Worm (Caenorhabditis elegans): ENCODE data around the gene Y69A2AR.31.

Gene Y69A2AR.31

DNA sequence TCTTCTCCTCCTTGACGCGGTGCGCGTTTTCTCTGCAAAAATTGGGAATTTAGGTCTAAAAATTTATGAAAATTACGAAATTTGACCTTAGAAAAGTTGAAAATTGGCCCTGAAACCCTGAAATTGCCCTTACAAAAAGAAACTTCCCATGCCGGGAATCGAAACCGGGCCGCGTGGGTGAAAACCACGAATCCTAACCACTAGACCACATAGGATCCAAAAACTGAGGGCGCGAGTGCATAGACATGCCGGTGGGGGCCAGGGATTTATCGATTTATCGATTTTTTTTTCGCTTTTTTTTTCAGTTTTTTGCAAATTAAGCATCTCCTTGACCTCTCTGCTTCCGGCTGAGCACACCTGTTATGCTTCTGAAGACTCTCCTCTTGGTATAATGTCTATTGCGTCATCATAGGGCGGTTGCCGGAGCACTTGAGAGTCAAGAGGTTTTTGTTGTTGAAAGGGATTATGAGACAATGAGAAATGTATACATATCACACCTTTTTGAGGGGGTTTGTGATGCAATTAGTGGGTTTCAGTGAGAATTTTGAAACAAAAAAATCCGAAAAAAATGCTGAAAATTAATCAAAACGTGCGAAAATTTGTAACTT lies 24.0 kb downstream of the Y69A2AR.31 start:
- peak; percentile 41 to 50 for TF ChIP-seq lsy-2 (tag; optimal IDR thresholded peaks at IDR 0.05)
- peak; percentile 17 for TF ChIP-seq crh-2 (tag; optimal IDR thresholded peaks at IDR 0.05)
- peak; percentile 1 for TF ChIP-seq lin-13 (GFP tag; optimal IDR thresholded peaks at IDR 0.05)
- peak; percentile 46 for TF ChIP-seq gmeb-1 (tag; optimal IDR thresholded peaks at IDR 0.05)
- TF ChIP-seq ztf-4 (tag; optimal IDR thresholded peaks at IDR 0.05) = no peak
- no peak for TF ChIP-seq ceh-82 (tag; optimal IDR thresholded peaks at IDR 0.05)
- peak; percentile 18 for TF ChIP-seq F13H6.1 (tag; optimal IDR thresholded peaks at IDR 0.05)
- peak; percentile 16 for TF ChIP-seq sma-9 (GFP tag; optimal IDR thresholded peaks at IDR 0.05)
- no peak for TF ChIP-seq sma-9 (tag; optimal IDR thresholded peaks at IDR 0.05)
- TF ChIP-seq unc-55 (GFP tag; optimal IDR thresholded peaks at IDR 0.05) = peak; percentile 33
- TF ChIP-seq Y55F3AM.14 (GFP tag; optimal IDR thresholded peaks at IDR 0.05) = no peak
- peak; percentile 4 for TF ChIP-seq C34F6.9 (tag; optimal IDR thresholded peaks at IDR 0.05)
- peak; percentile 45 for TF ChIP-seq nhr-129 (tag; optimal IDR thresholded peaks at IDR 0.05)
- peak; percentile 23 for TF ChIP-seq sma-3 (GFP tag; optimal IDR thresholded peaks at IDR 0.05)
- peak; percentile 22 for TF ChIP-seq lin-11 (tag; optimal IDR thresholded peaks at IDR 0.05)

DNA sequence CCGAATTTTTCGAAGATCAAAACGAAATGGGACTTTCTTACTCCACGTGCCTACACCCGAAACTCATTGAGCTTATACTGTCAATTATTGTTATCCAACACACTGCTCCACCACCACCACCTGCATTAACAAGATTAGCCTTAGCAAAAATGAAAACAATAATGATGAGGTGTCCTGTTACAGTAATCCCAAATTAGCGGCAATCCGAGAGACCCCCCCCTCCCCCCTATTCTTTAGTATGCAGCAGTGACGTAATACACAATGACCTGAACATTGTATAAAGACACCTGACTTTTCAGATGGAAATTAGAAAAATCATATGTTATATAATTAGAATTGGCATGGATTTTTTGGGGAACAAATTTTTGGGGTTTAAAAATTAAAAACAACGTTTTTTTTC lies 28.8 kb downstream of the Y69A2AR.31 start:
- TF ChIP-seq lsy-2 (tag; optimal IDR thresholded peaks at IDR 0.05) (no peak), ztf-4 (tag; optimal IDR thresholded peaks at IDR 0.05) (no peak), gmeb-1 (tag; optimal IDR thresholded peaks at IDR 0.05) (no peak), mdl-1 (tag; optimal IDR thresholded peaks at IDR 0.05) (no peak), ztf-1 (GFP tag; conservative IDR thresholded peaks at IDR 0.05) (no peak), lin-13 (GFP tag; optimal IDR thresholded peaks at IDR 0.05) (no peak), C34F6.9 (tag; optimal IDR thresholded peaks at IDR 0.05) (no peak), unc-39 (tag; optimal IDR thresholded peaks at IDR 0.05) (no peak), peb-1 (tag; optimal IDR thresholded peaks at IDR 0.05) (no peak), sem-4 (tag; optimal IDR thresholded peaks at IDR 0.05) (no peak), sma-9 (GFP tag; optimal IDR thresholded peaks at IDR 0.05) (no peak), sma-9 (tag; optimal IDR thresholded peaks at IDR 0.05) (no peak), nhr-25 (tag; optimal IDR thresholded peaks at IDR 0.05) (no peak), zag-1 (tag; optimal IDR thresholded peaks at IDR 0.05) (no peak), blmp-1 (tag; optimal IDR thresholded peaks at IDR 0.05; ENCODE audit: insufficient read depth) (no peak), lin-39 (tag; optimal IDR thresholded peaks at IDR 0.05) (no peak), elt-3 (tag; optimal IDR thresholded peaks at IDR 0.05) (no peak)

DNA sequence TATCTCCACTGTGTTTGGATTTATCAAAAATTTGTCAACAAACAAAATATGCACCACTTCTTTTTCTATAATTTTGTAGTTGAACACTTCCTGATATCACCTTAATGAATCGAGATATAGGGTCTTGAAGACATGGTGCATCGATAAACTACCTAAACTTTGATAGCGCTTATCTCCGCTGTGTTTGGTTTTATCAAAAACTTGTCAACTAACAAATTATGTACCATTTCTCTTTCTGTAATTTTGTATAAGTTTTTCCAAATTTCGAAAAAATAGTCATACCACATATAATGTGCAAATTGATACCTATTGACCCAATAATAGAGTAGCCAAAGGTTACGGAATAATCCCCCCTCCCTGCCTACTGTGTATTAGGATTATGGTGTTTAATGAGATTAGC lies 33.7 kb downstream of the Y69A2AR.31 start:
- TF ChIP-seq F13H6.1 (tag; optimal IDR thresholded peaks at IDR 0.05) (no peak), mbf-1 (tag; optimal IDR thresholded peaks at IDR 0.05) (no peak), mab-5 (tag; optimal IDR thresholded peaks at IDR 0.05) (no peak), elt-1 (tag; optimal IDR thresholded peaks at IDR 0.05) (no peak), gmeb-1 (tag; optimal IDR thresholded peaks at IDR 0.05) (no peak), nhr-12 (tag; optimal IDR thresholded peaks at IDR 0.05) (no peak), nhr-23 (tag; optimal IDR thresholded peaks at IDR 0.05) (no peak)

DNA sequence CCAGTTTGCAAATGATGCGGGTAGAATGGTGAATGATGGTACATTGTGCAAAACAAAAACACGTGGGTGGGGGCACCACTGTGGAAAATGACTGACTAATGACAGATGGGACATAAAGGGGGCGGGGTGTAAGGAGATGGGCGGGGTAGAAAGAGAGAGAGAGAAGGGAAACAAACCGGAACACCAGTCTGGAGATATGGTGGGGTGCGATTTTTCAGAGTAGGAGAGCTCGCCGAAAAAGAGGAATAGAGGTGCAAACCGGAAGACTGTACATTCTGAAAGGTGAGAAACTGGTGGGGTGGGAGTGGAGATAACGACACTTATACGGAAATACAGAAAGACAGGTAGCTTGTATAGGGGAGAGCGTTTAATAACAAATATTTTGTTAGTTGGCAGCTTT lies 35.6 kb downstream of the Y69A2AR.31 start, which contains the start of gene ngn-1:
Gene ngn-1, minus strand, starts transcription at position 101 of the 400 bp plus-strand sequence.
- no peak for TF ChIP-seq aly-2 (tag; optimal IDR thresholded peaks at IDR 0.05)
- TF ChIP-seq gmeb-1 (tag; optimal IDR thresholded peaks at IDR 0.05) = no peak
- no peak for TF ChIP-seq fos-1 (tag; optimal IDR thresholded peaks at IDR 0.05)
- TF ChIP-seq lin-13 (GFP tag; optimal IDR thresholded peaks at IDR 0.05) = no peak
- TF ChIP-seq R02D3.7 (tag; optimal IDR thresholded peaks at IDR 0.05) = no peak
- no peak for TF ChIP-seq lsy-2 (tag; optimal IDR thresholded peaks at IDR 0.05)
- no peak for TF ChIP-seq crh-2 (tag; optimal IDR thresholded peaks at IDR 0.05)
- TF ChIP-seq ama-1 (optimal IDR thresholded peaks at IDR 0.05) = no peak
- TF ChIP-seq nhr-12 (tag; optimal IDR thresholded peaks at IDR 0.05) = no peak
- TF ChIP-seq ztf-1 (GFP tag; conservative IDR thresholded peaks at IDR 0.05) = no peak
- TF ChIP-seq Y55F3AM.14 (GFP tag; optimal IDR thresholded peaks at IDR 0.05) = no peak
- no peak for TF ChIP-seq ZK546.5 (tag; optimal IDR thresholded peaks at IDR 0.05)
- TF ChIP-seq blmp-1 (tag; optimal IDR thresholded peaks at IDR 0.05; ENCODE audit: insufficient read depth) = no peak
- no peak for TF ChIP-seq sma-9 (GFP tag; optimal IDR thresholded peaks at IDR 0.05)
- TF ChIP-seq sma-9 (tag; optimal IDR thresholded peaks at IDR 0.05) = no peak
- TF ChIP-seq zag-1 (tag; optimal IDR thresholded peaks at IDR 0.05) = no peak
- TF ChIP-seq nhr-77 (tag; optimal IDR thresholded peaks at IDR 0.05) = no peak
- TF ChIP-seq nhr-25 (tag; optimal IDR thresholded peaks at IDR 0.05) = no peak
- TF ChIP-seq sem-4 (tag; optimal IDR thresholded peaks at IDR 0.05) = no peak

Data from whole organism, L2 larva.